Fruit fly (Drosophila melanogaster): Measurements from ENCODE around the gene CG33203.

CG33203 gene

DNA sequence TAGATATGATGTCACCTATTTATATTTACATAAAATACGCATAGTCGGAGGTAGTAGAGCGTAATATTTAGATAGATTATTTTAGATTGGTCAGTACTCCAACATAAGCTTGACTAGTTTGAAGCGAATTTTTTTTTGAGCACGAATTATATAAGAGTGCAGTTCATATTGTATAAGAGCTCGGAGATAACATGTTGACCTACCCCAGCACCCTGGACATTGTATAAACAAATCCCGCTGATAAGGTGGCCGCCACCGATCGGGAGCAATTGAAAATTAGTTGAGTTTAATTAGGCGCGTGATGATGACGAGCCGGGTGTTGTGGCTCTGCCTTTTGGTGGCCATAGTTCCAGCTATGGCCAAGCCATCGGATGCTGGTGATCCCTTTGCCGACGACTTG, 12.2 kb downstream of the CG33203 start, which contains the start of gene Nepl18:
Gene Nepl18 (plus strand): TSS at position 277 of the 400 bp plus-strand sequence.
- TF ChIP-seq dmrt93B (GFP tag; optimal IDR thresholded peaks at IDR 0.05) (no peak), Hr83 (GFP tag; optimal IDR thresholded peaks at IDR 0.05; ENCODE audit: poor library complexity, severe bottlenecking) (no peak), h (GFP tag; optimal IDR thresholded peaks at IDR 0.05) (no peak), psq (GFP tag; optimal IDR thresholded peaks at IDR 0.05) (no peak), dsf (GFP tag; optimal IDR thresholded peaks at IDR 0.05; ENCODE audit: borderline replicate concordance) (no peak), Rel (GFP tag; optimal IDR thresholded peaks at IDR 0.05) (no peak), Rel (tag; optimal IDR thresholded peaks at IDR 0.05) (no peak), sage (GFP tag; optimal IDR thresholded peaks at IDR 0.05) (no peak), OdsH (GFP tag; optimal IDR thresholded peaks at IDR 0.05) (no peak), Abd-B (GFP tag; optimal IDR thresholded peaks at IDR 0.05) (no peak), foxo (GFP tag; optimal IDR thresholded peaks at IDR 0.05) (no peak), woc (GFP tag; optimal IDR thresholded peaks at IDR 0.05) (no peak), Mio (GFP tag; optimal IDR thresholded peaks at IDR 0.05) (no peak), Sp1 (GFP tag; optimal IDR thresholded peaks at IDR 0.05) (no peak), ey (GFP tag; optimal IDR thresholded peaks at IDR 0.05) (no peak), Dif (GFP tag; optimal IDR thresholded peaks at IDR 0.05; ENCODE audit: partially characterized antibody) (no peak), HLH106 (tag; optimal IDR thresholded peaks at IDR 0.05) (no peak), CrebA (GFP tag; optimal IDR thresholded peaks at IDR 0.05; ENCODE audit: borderline replicate concordance) (no peak), lola (GFP tag; optimal IDR thresholded peaks at IDR 0.05) (no peak), tai (GFP tag; optimal IDR thresholded peaks at IDR 0.05) (no peak), Dfd (GFP tag; optimal IDR thresholded peaks at IDR 0.05) (no peak)

DNA sequence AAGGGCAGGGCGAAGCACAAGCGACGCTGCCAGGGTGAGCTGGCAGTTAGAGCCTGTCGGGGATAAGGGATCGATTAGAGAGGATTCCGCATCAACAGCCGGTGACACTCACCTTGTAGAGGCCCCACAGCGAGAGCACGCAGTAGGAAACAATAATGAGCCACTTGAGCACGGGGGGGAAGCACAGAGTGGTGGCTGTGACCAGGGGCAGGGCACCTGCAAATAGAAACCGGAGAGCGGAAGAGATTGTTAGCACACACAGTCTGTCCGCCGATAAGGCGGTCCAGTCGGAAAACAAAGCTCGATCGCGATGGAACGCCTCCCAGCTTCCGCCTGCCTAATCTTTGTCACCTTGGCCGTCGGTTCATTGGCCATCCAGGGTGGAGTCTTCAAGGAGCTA, 14.9 kb downstream of the CG33203 start, which contains the start of gene Nepl17:
Gene Nepl17 (plus strand): TSS at position 301 of the 400 bp plus-strand sequence.
- TF ChIP-seq Rel (GFP tag; optimal IDR thresholded peaks at IDR 0.05) (no peak), Rel (tag; optimal IDR thresholded peaks at IDR 0.05) (peak; percentile 56), sv (GFP tag; optimal IDR thresholded peaks at IDR 0.05) (no peak)

DNA sequence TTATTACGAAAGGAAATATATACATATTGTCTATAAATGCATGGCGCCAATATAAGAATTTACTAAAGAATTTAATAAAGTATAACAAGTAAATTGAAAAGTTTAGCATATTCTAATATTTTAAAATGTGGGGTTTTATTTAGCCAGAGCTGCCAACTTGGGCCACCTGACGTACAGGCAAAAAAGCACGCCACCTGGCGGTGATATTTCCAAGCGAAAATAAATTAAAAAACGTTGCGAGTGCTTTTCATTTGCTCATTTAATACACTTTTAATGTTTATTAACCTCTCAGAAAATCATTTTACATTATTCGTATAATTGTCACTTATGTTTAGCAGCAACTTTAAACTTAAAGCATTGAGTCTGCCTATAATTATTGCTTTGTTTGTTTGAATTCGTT, 17.1 kb downstream of the CG33203 start:
- TF ChIP-seq CrebA (GFP tag; optimal IDR thresholded peaks at IDR 0.05; ENCODE audit: borderline replicate concordance): no peak
- TF ChIP-seq Rel (GFP tag; optimal IDR thresholded peaks at IDR 0.05): no peak
- TF ChIP-seq Rel (tag; optimal IDR thresholded peaks at IDR 0.05): peak; percentile 86

DNA sequence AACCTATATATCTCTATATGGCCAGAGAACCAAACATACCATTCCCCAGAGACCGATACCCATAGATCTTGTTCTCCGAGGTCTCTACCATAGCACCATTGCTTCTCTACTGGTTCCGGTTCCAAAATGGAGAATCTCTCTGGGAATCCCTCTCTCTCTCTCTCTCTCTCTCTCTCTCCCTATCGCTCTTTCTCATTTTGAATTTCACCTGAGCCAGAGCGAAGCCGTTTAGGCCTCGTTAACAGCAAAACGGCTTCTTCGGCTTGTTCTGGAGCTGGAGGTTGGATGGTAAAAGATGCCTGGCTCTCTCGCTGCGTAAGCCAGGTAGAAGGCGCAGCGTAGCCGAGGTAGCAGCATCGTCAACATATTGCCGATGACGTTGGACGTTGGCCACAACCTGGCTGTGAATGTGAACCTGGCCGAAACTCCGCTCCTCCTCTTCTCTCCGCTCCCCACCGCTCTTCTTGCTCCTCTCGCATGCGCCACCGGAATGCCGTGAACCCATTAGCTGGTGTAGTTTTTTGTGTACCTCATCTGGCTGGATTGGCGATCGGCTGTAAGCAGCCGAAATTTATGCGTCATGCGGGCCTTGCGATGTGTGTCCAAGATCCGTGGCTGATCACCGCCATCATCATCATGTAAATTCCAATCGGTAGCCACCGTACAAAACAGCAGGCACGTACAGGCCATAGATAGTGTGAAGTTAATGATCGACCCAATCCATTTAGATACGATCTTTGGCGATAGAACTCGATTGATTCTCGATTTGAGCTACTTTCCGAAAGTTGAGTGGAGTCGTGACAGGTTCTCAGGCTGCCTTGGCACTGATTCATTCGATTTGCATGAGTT, 26.0 kb downstream of the CG33203 start:
- TF ChIP-seq Vsx2 (GFP tag; optimal IDR thresholded peaks at IDR 0.05; ENCODE audit: partially characterized antibody): peak; percentile 80
- peak; percentile 22 for TF ChIP-seq sage (GFP tag; optimal IDR thresholded peaks at IDR 0.05)
- peak; percentile 36 for TF ChIP-seq Hr83 (GFP tag; optimal IDR thresholded peaks at IDR 0.05; ENCODE audit: poor library complexity, severe bottlenecking)
- TF ChIP-seq Dif (GFP tag; optimal IDR thresholded peaks at IDR 0.05; ENCODE audit: partially characterized antibody): peak; percentile 87
- peak; percentile 87 to 89 for TF ChIP-seq dl (GFP tag; optimal IDR thresholded peaks at IDR 0.05; ENCODE audit: insufficient read depth in 1 of 2, partially characterized antibody in 2 of 2)
- TF ChIP-seq Hr78 (GFP tag; optimal IDR thresholded peaks at IDR 0.05): no peak
- no peak for TF ChIP-seq Mio (GFP tag; optimal IDR thresholded peaks at IDR 0.05)
- no peak for TF ChIP-seq foxo (GFP tag; optimal IDR thresholded peaks at IDR 0.05)
- peak; percentile 4 for TF ChIP-seq fru (GFP tag; optimal IDR thresholded peaks at IDR 0.05)
- TF ChIP-seq Sp1 (GFP tag; optimal IDR thresholded peaks at IDR 0.05): no peak
- peak; percentile 23 for TF ChIP-seq psq (GFP tag; optimal IDR thresholded peaks at IDR 0.05)
- TF ChIP-seq CrebA (GFP tag; optimal IDR thresholded peaks at IDR 0.05; ENCODE audit: borderline replicate concordance): peak; percentile 73
- TF ChIP-seq lola (GFP tag; optimal IDR thresholded peaks at IDR 0.05): no peak
- TF ChIP-seq CG9705 (GFP tag; optimal IDR thresholded peaks at IDR 0.05): no peak
- no peak for TF ChIP-seq usp (GFP tag; optimal IDR thresholded peaks at IDR 0.05)
- TF ChIP-seq sv (GFP tag; optimal IDR thresholded peaks at IDR 0.05): no peak

DNA sequence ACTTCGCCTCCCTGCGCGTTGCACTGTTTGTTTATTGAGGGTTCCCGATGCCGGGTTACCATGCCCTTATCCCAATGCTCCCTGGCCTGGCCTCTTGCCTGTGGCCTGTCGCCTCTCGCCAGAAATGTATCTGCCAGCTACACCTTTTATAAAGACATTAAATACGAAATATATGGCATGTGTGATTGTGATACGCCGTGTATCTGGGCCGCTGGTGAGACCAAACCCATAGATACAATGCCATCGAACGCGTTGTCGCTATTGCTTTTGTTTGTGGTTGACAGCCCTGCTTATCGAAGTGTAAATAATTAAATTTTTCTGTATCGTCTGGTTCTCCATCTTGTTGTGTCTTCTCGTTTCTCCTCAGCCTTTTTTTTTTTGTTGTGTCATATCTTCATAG, 26.9 kb downstream of the CG33203 start:
- no peak for TF ChIP-seq jim (GFP tag; optimal IDR thresholded peaks at IDR 0.05)
- no peak for TF ChIP-seq N (GFP tag; optimal IDR thresholded peaks at IDR 0.05)
- no peak for TF ChIP-seq dsf (GFP tag; optimal IDR thresholded peaks at IDR 0.05; ENCODE audit: borderline replicate concordance)
- no peak for TF ChIP-seq usp (GFP tag; optimal IDR thresholded peaks at IDR 0.05)
- no peak for TF ChIP-seq ey (GFP tag; optimal IDR thresholded peaks at IDR 0.05)
- no peak for TF ChIP-seq Abd-B (GFP tag; optimal IDR thresholded peaks at IDR 0.05)
- TF ChIP-seq br (GFP tag; optimal IDR thresholded peaks at IDR 0.05): no peak
- TF ChIP-seq Hnf4 (GFP tag; optimal IDR thresholded peaks at IDR 0.05): no peak
- no peak for TF ChIP-seq foxo (GFP tag; optimal IDR thresholded peaks at IDR 0.05)
- TF ChIP-seq pan (optimal IDR thresholded peaks at IDR 0.05): no peak
- TF ChIP-seq fru (GFP tag; optimal IDR thresholded peaks at IDR 0.05): no peak
- TF ChIP-seq Mio (GFP tag; optimal IDR thresholded peaks at IDR 0.05): no peak
- TF ChIP-seq lola (GFP tag; optimal IDR thresholded peaks at IDR 0.05): no peak
- TF ChIP-seq sage (GFP tag; optimal IDR thresholded peaks at IDR 0.05): no peak
- no peak for TF ChIP-seq Rel (GFP tag; optimal IDR thresholded peaks at IDR 0.05)
- TF ChIP-seq Rel (tag; optimal IDR thresholded peaks at IDR 0.05): no peak
